Comparison of ENCODE assay signal across 1 fruit fly cellular context in the genomic region with DNA sequence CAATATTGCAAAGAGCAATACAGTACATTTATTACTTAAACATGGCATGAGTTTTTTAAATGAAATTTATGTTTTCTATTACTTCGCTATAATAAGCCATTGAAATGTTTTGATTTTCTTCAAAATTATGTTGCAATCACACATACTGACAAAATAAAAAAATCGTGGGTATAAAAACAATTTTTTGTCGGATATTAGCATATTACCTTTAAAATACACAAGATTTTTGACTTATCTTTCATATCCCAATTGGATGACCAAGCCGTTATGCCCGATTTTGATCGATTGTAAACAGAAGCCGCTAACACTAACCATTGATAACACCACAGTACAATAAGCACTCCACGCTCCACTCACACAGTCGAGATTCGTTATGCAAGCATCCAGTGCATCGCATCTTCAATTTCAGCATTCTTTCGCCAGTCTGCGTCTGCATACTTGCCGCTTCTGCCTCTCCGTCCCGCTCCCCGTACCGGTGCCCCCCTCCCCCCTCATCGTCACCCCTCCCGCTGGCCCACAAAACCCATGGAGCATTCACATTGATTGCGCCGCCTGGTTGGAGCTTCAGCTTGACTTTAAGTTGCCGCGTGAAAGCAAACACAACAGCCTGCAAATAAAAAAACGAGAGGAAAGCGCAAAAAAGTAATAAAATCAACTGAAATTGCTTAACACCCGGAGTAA.
A peak's percentile ranks its signal among the peaks of the same experiment; 100 is the strongest.
TF ChIP-seq lines count a peak whose summit lies in the region.

No protein-coding gene starts in this region.

TF ChIP-seq in whole organism, prepupa, 60 proteins besides CTCF, POLR2A, EP300 and RAD21 (continued from another document):
- TF ChIP-seq CG10631 (GFP tag; optimal IDR thresholded peaks at IDR 0.05; lab: Kevin White, UChicago) (peak; percentile 21), fd59A (GFP tag; optimal IDR thresholded peaks at IDR 0.05; lab: Kevin White, UChicago) (no peak), topi (GFP tag; optimal IDR thresholded peaks at IDR 0.05; lab: Kevin White, UChicago) (no peak), spab (GFP tag; optimal IDR thresholded peaks at IDR 0.05; lab: Kevin White, UChicago) (no peak), Hr4 (GFP tag; optimal IDR thresholded peaks at IDR 0.05; lab: Kevin White, UChicago) (peak; percentile 55), net (GFP tag; optimal IDR thresholded peaks at IDR 0.05; lab: Kevin White, UChicago) (peak; percentile 26), CG10669 (GFP tag; optimal IDR thresholded peaks at IDR 0.05; lab: Kevin White, UChicago) (no peak), Gug (GFP tag; IDR thresholded peaks at IDR 0.05; lab: Robert Waterston, UW) (no peak), Eip78C (GFP tag; lab: Kevin White, UChicago) (peak; percentile 75), OdsH (GFP tag; optimal IDR thresholded peaks at IDR 0.05; lab: Kevin White, UChicago) (peak; percentile 15), CG34406 (GFP tag; optimal IDR thresholded peaks at IDR 0.05; lab: Kevin White, UChicago) (peak; percentile 8), eg (GFP tag; IDR thresholded peaks at IDR 0.05; lab: Robert Waterston, UW) (0 out of 3 replicates have a peak, but pooled peaks have one; percentile 39), Eip93F (GFP tag; optimal IDR thresholded peaks at IDR 0.05; lab: Kevin White, UChicago) (no peak), CG1621 (tag; optimal IDR thresholded peaks at IDR 0.05; lab: Kevin White, UChicago) (peak; percentile 16), fkh (GFP tag; optimal IDR thresholded peaks at IDR 0.05; lab: Kevin White, UChicago) (no peak), Smox (GFP tag; optimal IDR thresholded peaks at IDR 0.05; lab: Kevin White, UChicago) (peak; percentile 22), CG6854 (GFP tag; optimal IDR thresholded peaks at IDR 0.05; lab: Kevin White, UChicago) (peak; percentile 69), Hr39 (GFP tag; optimal IDR thresholded peaks at IDR 0.05; lab: Kevin White, UChicago) (peak; percentile 24), fd85E (GFP tag; optimal IDR thresholded peaks at IDR 0.05; lab: Kevin White, UChicago) (no peak), CG11762 (GFP tag; optimal IDR thresholded peaks at IDR 0.05; lab: Kevin White, UChicago; ENCODE audit: insufficient read depth) (no peak), CG11294 (GFP tag; IDR thresholded peaks at IDR 0.05; lab: Robert Waterston, UW) (no peak; the same call in 1 of the 2 replicates), ss (GFP tag; optimal IDR thresholded peaks at IDR 0.05; lab: Kevin White, UChicago) (peak in 1 of 2 experiments; percentile 19), svp (GFP tag; lab: Kevin White, UChicago) (peak; percentile 57), CG15336 (GFP tag; IDR thresholded peaks at IDR 0.05; lab: Robert Waterston, UW) (0 out of 2 replicates have a peak, but pooled peaks have one; percentile 32), Eip75B (GFP tag; optimal IDR thresholded peaks at IDR 0.05; lab: Kevin White, UChicago) (no peak), CG3919 (GFP tag; optimal IDR thresholded peaks at IDR 0.05; lab: Kevin White, UChicago) (no peak), vri (GFP tag; optimal IDR thresholded peaks at IDR 0.05; lab: Kevin White, UChicago) (peak; percentile 52), CG6163 (GFP tag; IDR thresholded peaks at IDR 0.05; lab: Robert Waterston, UW) (peak; percentile 49; the same call in 2 of the 3 replicates), CG6808 (GFP tag; optimal IDR thresholded peaks at IDR 0.05; lab: Kevin White, UChicago) (peak; percentile 28), CG8632 (GFP tag; optimal IDR thresholded peaks at IDR 0.05; lab: Kevin White, UChicago) (no peak), CG11902 (GFP tag; optimal IDR thresholded peaks at IDR 0.05; lab: Kevin White, UChicago) (no peak), Sox15 (GFP tag; optimal IDR thresholded peaks at IDR 0.05; lab: Kevin White, UChicago) (no peak), lz (GFP tag; optimal IDR thresholded peaks at IDR 0.05; lab: Kevin White, UChicago) (peak; percentile 5), Ets21C (GFP tag; optimal IDR thresholded peaks at IDR 0.05; lab: Kevin White, UChicago) (no peak), CG7368 (GFP tag; optimal IDR thresholded peaks at IDR 0.05; lab: Kevin White, UChicago) (no peak), Sox14 (GFP tag; optimal IDR thresholded peaks at IDR 0.05; lab: Kevin White, UChicago) (peak; percentile 44)
